Fruit fly (Drosophila melanogaster) S2 (cell line): ENCODE measurements around the gene Max.

Experiments used
- CG8478 ChIP-seq: fragments of >200 bp; optimal IDR thresholded peaks from 2 replicates; lab custom pipeline; 2018
- CTCF ChIP-seq, 2 experiments: fragments of >200 bp; optimal IDR thresholded peaks; 2 replicates each; lab custom pipeline; 2018

dm6 chr3L:19291465-19292413, 27.8 kb upstream of the Max start:
- TF ChIP-seq CTCF (optimal IDR thresholded peaks at IDR 0.05; lab: Kevin White, UChicago) (no peak), CG8478 (lab: Kevin White, UChicago) (no peak)
